Fruit fly (Drosophila melanogaster) S2 (cell line): ENCODE measurements around the gene RpS29.

ENCODE experiments used
- CG8478 ChIP-seq: fragments of >200 bp; optimal IDR thresholded peaks from 2 replicates; lab custom pipeline; 2018
- CTCF ChIP-seq, 2 experiments: fragments of >200 bp; optimal IDR thresholded peaks; 2 replicates each; lab custom pipeline; 2018

RpS29 gene

DNA sequence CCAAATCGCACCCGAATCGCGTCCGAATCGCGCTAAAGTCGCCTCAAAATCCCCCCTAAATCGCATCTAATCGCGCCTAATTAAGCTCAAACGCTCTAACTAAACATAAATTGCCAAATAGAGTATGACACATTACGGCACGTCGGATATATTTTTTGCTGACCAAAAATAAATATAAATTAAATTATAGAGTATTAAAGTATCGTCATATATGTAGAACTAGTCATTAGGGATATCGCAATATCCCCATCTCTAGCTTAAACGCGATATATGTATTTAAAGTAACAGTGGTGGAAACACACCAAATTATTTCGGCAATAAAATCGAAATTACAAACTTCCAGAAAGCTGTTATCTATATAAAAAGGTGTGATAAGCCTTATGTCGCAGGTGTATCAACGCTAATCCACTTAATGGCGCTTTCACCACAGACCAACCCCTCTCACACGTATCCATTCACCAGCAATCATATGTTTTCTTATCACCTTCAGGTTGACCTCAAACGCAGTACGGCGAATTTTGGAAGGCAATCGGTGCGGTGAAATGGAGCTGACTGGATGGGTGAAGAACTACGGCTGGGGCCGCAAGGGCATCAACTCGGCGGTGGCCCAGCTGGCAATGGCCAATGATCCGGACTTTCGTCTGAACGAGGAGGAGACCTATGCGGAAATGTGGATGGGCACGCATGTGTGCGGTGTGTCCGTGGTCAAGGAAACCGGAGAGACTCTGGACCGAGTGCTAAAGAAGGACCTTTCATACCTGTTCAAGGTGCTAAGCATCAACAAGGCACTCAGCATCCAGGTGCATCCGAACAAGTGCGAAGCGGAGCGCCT is 18.3 kb upstream of the RpS29 start, which contains the start of gene Mpi:
Mpi (plus strand) TSS at position 263 of the 832 bp plus-strand sequence.
- no peak for TF ChIP-seq CG8478
- no peak for TF ChIP-seq CTCF (optimal IDR thresholded peaks at IDR 0.05; lab: Kevin White, UChicago)

- TF ChIP-seq CG8478 (no peak), CTCF (optimal IDR thresholded peaks at IDR 0.05; lab: Kevin White, UChicago) (no peak)
Observed at dm6 chr3R:9762955-9763931, 14.6 kb upstream of the RpS29 start, which contains the start of the genes Snap24 and CG8478. TSS of gene Snap24 (minus strand) at chr3R:9763150. TSS of gene CG8478 (plus strand) at chr3R:9763650.

DNA sequence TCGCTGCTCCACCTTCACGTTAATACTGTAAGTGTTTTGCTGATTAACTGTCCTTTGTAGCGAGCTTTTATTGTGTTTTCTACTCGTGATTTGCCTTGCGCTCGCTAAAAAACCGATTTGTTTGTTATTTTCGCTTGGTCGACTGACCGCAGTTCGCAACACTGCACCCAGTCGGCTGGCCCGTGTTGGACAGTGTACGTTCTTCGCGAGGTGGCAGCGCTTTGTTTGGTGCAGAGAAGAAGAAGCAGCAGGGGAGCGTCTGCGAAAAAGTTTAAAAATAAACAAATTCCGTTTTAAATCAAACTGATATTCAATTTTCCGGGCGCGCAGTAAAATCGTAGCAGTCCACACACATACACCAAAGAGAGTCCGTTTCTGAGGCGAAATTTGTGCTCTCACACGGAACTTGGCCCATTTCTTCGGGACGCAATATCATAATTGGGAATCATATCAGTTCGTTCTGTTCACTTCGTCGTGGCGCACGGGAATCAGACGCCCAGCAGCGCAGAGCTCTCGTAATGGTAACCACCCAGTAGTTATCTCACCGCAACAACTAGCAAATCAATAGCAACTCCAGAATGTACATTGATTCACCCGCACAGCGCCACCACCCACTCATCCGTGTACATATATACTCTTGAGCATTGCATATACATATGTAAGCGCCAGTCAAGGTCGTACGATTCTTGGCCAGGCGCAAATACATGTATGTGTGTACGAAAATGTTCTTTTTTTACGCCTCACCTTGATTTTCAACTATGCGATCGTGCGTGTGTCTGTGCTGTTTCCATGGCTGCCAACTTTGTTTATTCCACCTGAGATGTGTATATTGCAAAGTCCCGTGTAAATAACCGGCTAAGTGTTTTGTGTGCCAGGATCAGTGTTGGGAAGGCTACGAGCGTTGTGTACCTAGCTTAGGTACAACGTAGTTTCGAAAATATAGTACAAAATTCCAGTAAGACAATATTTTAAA is 9.9 kb upstream of the RpS29 start, which contains the start of gene Naa80:
Naa80 (plus strand) TSS at position 215 of the 973 bp plus-strand sequence.
- TF ChIP-seq CTCF (optimal IDR thresholded peaks at IDR 0.05; lab: Kevin White, UChicago) (peak in 1 of 2 experiments; percentile 16), CG8478 (no peak)

DNA sequence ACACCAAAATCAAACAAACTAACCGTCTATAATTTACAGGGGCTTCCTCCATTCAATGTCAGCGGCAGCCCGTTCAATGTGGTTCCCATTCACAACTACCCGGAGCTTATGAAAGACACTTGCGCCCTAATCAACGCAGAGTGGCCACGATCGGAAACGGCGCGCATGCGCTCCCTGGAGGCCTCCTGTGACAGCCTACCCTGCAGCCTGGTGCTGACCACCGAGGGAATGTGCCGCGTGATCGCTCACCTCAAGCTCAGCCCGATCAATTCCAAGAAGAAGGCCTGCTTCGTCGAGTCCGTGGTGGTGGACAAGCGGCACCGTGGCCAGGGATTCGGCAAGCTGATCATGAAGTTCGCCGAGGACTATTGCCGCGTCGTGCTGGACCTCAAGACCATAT is 9.0 kb upstream of the RpS29 start, which contains the start of gene MED6:
MED6 (minus strand) TSS at position 101 of the 400 bp plus-strand sequence.
- no peak for TF ChIP-seq CTCF (optimal IDR thresholded peaks at IDR 0.05; lab: Kevin White, UChicago)
- TF ChIP-seq CG8478 = no peak

DNA sequence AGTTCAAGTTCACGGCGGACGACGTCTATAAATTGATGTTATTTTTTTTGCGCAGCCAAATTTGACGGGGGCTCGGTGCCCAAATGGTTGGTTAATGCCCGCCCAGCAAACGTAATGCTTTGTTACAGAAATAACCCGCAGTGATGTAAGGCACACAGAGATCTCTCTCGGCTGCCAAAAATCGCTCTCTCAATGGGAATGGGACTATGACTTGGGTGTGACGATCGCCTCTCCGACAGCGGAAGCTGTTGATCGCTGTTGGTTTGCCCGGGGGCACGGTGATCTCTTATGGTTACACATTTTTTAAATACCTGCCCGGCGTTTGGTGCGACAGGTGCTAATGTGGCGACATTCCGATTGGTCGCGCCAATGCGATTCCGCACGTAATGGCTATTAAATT is 7.7 kb upstream of the RpS29 start:
- TF ChIP-seq CTCF (optimal IDR thresholded peaks at IDR 0.05; lab: Kevin White, UChicago) = no peak
- no peak for TF ChIP-seq CG8478

dm6 chr3R:9771519-9771972 is 6.3 kb upstream of the RpS29 start, which contains the start of gene CG9471:
TSS of gene CG9471 (minus strand) at chr3R:9771542.
- no peak for TF ChIP-seq CTCF (optimal IDR thresholded peaks at IDR 0.05; lab: Kevin White, UChicago)
- no peak for TF ChIP-seq CG8478

- TF ChIP-seq CTCF (optimal IDR thresholded peaks at IDR 0.05; lab: Kevin White, UChicago) (no peak), CG8478 (no peak)
Observed at dm6 chr3R:9774147-9774546, 3.7 kb upstream of the RpS29 start, which contains the start of gene Whamy. TSS of gene Whamy (minus strand) at chr3R:9774419.

dm6 chr3R:9774821-9775220 is 3.0 kb upstream of the RpS29 start, which contains the start of gene topi:
TSS of gene topi (plus strand) at chr3R:9775121.
- TF ChIP-seq CTCF (optimal IDR thresholded peaks at IDR 0.05; lab: Kevin White, UChicago) (no peak), CG8478 (no peak)

dm6 chr3R:9779764-9780163 is 1.9 kb downstream of the RpS29 start, which contains the start of gene CG12947:
TSS of gene CG12947 (plus strand) at chr3R:9780064.
- TF ChIP-seq CG8478 (no peak), CTCF (optimal IDR thresholded peaks at IDR 0.05; lab: Kevin White, UChicago) (no peak)

DNA sequence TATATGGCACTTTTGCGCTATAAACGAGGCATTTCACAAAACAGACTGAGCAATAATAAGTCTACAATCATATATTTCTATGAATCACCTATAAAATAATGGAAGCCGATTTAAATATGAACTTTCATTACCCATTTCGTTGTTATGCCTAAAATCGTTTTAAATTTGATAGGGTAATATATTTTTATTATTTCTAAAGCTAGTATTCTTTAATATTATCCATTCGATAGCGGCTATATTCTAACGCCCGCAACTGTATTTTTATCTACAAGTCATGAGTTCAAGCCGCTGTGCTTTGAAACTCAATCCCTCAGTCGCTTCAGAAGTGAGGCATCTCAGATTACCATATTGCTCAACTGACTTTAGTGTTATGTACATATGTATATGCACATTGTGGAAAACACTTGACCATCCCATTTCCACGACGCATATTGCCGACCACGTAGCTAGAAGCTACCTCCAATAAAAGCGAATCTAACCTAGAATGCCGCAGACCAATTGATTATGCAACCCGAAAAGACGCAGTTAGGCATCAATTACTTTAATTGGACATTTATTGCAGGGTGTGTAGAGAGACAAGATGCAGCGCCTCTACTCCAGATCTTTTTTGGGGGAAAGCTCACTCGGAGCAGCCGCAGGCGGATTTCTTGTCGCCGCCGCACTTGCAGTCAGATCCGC is 5.5 kb downstream of the RpS29 start:
- no peak for TF ChIP-seq CG8478
- no peak for TF ChIP-seq CTCF (optimal IDR thresholded peaks at IDR 0.05; lab: Kevin White, UChicago)

DNA sequence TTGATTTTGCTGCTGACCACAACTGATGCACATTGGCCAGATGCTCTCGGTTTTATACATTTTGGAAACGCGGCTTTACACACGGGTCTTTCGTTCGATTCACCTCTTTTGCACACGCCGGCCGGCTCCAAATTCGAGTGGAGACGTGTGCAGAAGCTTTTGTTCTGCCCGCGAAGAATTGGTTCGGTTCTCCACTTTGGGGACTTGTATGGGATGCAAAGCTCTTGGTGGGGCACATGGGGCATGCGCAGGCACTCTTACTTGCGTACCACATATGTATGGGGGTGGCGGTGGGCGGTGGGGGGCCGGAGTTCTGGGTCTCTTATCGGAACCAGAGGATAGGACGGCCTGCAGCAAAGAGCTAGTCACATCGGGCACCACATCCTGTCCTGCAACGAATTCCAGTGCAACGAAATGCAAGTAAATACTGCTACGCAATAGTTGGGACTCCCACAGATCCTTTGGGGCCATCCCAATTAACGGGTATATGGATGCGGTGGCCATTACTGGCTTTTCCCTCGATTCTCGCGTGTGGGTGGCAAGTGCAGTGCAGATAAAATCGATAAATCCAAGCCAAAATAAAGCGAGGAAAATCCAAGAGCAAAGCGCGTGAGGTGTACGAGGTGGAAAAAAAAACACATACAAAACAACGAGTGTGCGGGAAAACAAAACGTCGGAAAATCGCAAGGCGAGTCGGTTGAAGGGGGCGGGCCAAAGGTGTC is 6.7 kb downstream of the RpS29 start, which contains the start of the genes MtnA and CG8500:
MtnA (minus strand) TSS at position 30 of the 722 bp plus-strand sequence.
CG8500 (plus strand) TSS at position 313 of the 722 bp plus-strand sequence.
- TF ChIP-seq CG8478 (no peak), CTCF (optimal IDR thresholded peaks at IDR 0.05; lab: Kevin White, UChicago) (no peak)

dm6 chr3R:9791177-9791806 is 13.4 kb downstream of the RpS29 start, which contains the start of the genes CG12945 and CG8507:
TSS of gene CG12945 (minus strand) at chr3R:9791221.
TSS of gene CG8507 (plus strand) at chr3R:9791483.
- TF ChIP-seq CG8478 (no peak), CTCF (optimal IDR thresholded peaks at IDR 0.05; lab: Kevin White, UChicago) (no peak)
